Fruit fly (Drosophila melanogaster): ENCODE data around the gene CG13005.
A peak's percentile ranks its signal among the peaks of the same experiment; 100 is the strongest.

Gene CG13005

dm6 chrX:16848978-16849377 is 45.5 kb downstream of the CG13005 start (continued):
- no peak for TF ChIP-seq CG10654 (GFP tag; optimal IDR thresholded peaks at IDR 0.05)
- no peak for TF ChIP-seq pan (optimal IDR thresholded peaks at IDR 0.05)
- TF ChIP-seq pan (GFP tag; optimal IDR thresholded peaks at IDR 0.05 in 1 of 2, IDR thresholded peaks at IDR 0.05 in 1 of 2) = peak in 1 of 2 experiments; percentile 8
- no peak for TF ChIP-seq CG13775 (GFP tag; optimal IDR thresholded peaks at IDR 0.05)
- TF ChIP-seq NfI (GFP tag; optimal IDR thresholded peaks at IDR 0.05) = no peak
- no peak for TF ChIP-seq CG12391 (tag; optimal IDR thresholded peaks at IDR 0.05)
- no peak for TF ChIP-seq salm (tag; optimal IDR thresholded peaks at IDR 0.05)
- TF ChIP-seq sd (tag; optimal IDR thresholded peaks at IDR 0.05) = no peak
- no peak for TF ChIP-seq CG11456 (GFP tag; IDR thresholded peaks at IDR 0.05)
- no peak for TF ChIP-seq CG4360 (GFP tag; IDR thresholded peaks at IDR 0.05)
- TF ChIP-seq CG10959 (GFP tag; IDR thresholded peaks at IDR 0.05) = no peak
- no peak for TF ChIP-seq cad (GFP tag; optimal IDR thresholded peaks at IDR 0.05)
- no peak for TF ChIP-seq CG17361 (GFP tag; IDR thresholded peaks at IDR 0.05)
- no peak for TF ChIP-seq dimm (GFP tag; IDR thresholded peaks at IDR 0.05)
- TF ChIP-seq CG12769 (tag; optimal IDR thresholded peaks at IDR 0.05) = no peak
- no peak for TF ChIP-seq run (tag; optimal IDR thresholded peaks at IDR 0.05)
- peak; percentile 12 for TF ChIP-seq CG13424 (tag; optimal IDR thresholded peaks at IDR 0.05)
- no peak for TF ChIP-seq CG6689 (GFP tag; IDR thresholded peaks at IDR 0.05)
- TF ChIP-seq psq (GFP tag; optimal IDR thresholded peaks at IDR 0.05) = no peak
- no peak for TF ChIP-seq disco-r (GFP tag; optimal IDR thresholded peaks at IDR 0.05)
- no peak for TF ChIP-seq CG11696 (GFP tag; IDR thresholded peaks at IDR 0.05)
- no peak for TF ChIP-seq zf30C (GFP tag; optimal IDR thresholded peaks at IDR 0.05)
- TF ChIP-seq tin (GFP tag; optimal IDR thresholded peaks at IDR 0.05) = no peak
- TF ChIP-seq kay (GFP tag; optimal IDR thresholded peaks at IDR 0.05) = no peak
- TF ChIP-seq pfk (GFP tag; optimal IDR thresholded peaks at IDR 0.05) = no peak
- no peak for TF ChIP-seq CG18764 (GFP tag; optimal IDR thresholded peaks at IDR 0.05)
- TF ChIP-seq ase (GFP tag; IDR thresholded peaks at IDR 0.05) = no peak
- TF ChIP-seq kah (GFP tag; optimal IDR thresholded peaks at IDR 0.05) = no peak
- TF ChIP-seq E2f2 (GFP tag; IDR thresholded peaks at IDR 0.05) = 0 out of 2 replicates have a peak, but pooled peaks have one; percentile 17
- TF ChIP-seq CG15479 (GFP tag; optimal IDR thresholded peaks at IDR 0.05) = no peak
- no peak for TF ChIP-seq hkb (optimal IDR thresholded peaks at IDR 0.05)
- peak; percentile 43; the same call in 1 of the 2 replicates for TF ChIP-seq hkb (GFP tag; IDR thresholded peaks at IDR 0.05)
- TF ChIP-seq C15 (GFP tag; IDR thresholded peaks at IDR 0.05) = no peak
- no peak for TF ChIP-seq odd (GFP tag; optimal IDR thresholded peaks at IDR 0.05)
- no peak for TF ChIP-seq gcm (GFP tag; optimal IDR thresholded peaks at IDR 0.05)
- no peak for TF ChIP-seq CG13894 (tag; optimal IDR thresholded peaks at IDR 0.05)
- TF ChIP-seq CG16815 (GFP tag; optimal IDR thresholded peaks at IDR 0.05) = no peak
- no peak for TF ChIP-seq bowl (GFP tag; IDR thresholded peaks at IDR 0.05)
- TF ChIP-seq da (GFP tag; optimal IDR thresholded peaks at IDR 0.05) = no peak
- no peak for TF ChIP-seq Ada2b (GFP tag; IDR thresholded peaks at IDR 0.05)
- TF ChIP-seq bsh (GFP tag; optimal IDR thresholded peaks at IDR 0.05) = peak in 1 of 2 experiments; percentile 35
- TF ChIP-seq Trl (optimal IDR thresholded peaks at IDR 0.05) = no peak
- TF ChIP-seq Trl (GFP tag; optimal IDR thresholded peaks at IDR 0.05) = no peak
- TF ChIP-seq CG42726 (GFP tag; IDR thresholded peaks at IDR 0.05; ENCODE audit: partially characterized antibody) = no peak
- TF ChIP-seq CG11504 (tag; optimal IDR thresholded peaks at IDR 0.05) = peak; percentile 37
- no peak for TF ChIP-seq corto (GFP tag; optimal IDR thresholded peaks at IDR 0.05)
- no peak for TF ChIP-seq ab (GFP tag; optimal IDR thresholded peaks at IDR 0.05)
- TF ChIP-seq HHEX (GFP tag; optimal IDR thresholded peaks at IDR 0.05) = no peak
- no peak for TF ChIP-seq Nf-YB (GFP tag; optimal IDR thresholded peaks at IDR 0.05)
- peak; percentile 16; the same call in 1 of the 2 replicates for TF ChIP-seq ranshi (GFP tag; IDR thresholded peaks at IDR 0.05)
- no peak for TF ChIP-seq CG4707 (GFP tag; optimal IDR thresholded peaks at IDR 0.05)
- peak; percentile 39 for TF ChIP-seq dmrt99B (tag; optimal IDR thresholded peaks at IDR 0.05)
- no peak for TF ChIP-seq ash1 (GFP tag; optimal IDR thresholded peaks at IDR 0.05)

Data from whole organism, embryonic.